Worm (Caenorhabditis elegans): ENCODE measurements around the gene ilkp-1.
A peak's percentile ranks its signal among the peaks of the same experiment; 100 is the strongest.

Gene ilkp-1

DNA sequence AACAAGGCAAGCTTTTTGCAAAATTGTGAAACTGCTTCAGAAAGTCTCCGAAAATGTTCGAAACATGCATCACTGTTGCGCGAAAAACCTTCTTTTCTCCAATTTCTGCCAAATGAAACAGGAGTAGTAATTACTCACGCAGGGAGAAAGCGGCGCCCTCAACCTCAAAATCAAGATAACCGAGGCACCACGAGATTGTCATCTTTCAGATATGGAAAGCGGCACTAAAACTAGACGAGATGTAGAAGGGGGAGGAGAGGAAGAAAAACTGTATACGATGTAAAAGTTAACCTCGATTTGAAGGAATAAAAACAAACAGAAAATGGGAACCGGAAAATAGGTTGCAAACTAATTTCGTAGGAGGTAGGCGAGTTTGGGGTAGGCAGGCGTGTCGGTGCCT lies 26.5 kb downstream of the ilkp-1 start:
- peak; percentile 8 for TF ChIP-seq blmp-1 (tag; optimal IDR thresholded peaks at IDR 0.05; ENCODE audit: insufficient read depth)
- TF ChIP-seq nhr-23 (tag; optimal IDR thresholded peaks at IDR 0.05): peak; percentile 81
- no peak for TF ChIP-seq ztf-4 (tag; optimal IDR thresholded peaks at IDR 0.05)
- TF ChIP-seq sma-3 (GFP tag; optimal IDR thresholded peaks at IDR 0.05): no peak
- no peak for TF ChIP-seq skn-1 (tag; optimal IDR thresholded peaks at IDR 0.05)
- TF ChIP-seq elt-1 (tag; optimal IDR thresholded peaks at IDR 0.05): peak; percentile 79
- TF ChIP-seq ceh-16 (tag; optimal IDR thresholded peaks at IDR 0.05): peak; percentile 81

DNA sequence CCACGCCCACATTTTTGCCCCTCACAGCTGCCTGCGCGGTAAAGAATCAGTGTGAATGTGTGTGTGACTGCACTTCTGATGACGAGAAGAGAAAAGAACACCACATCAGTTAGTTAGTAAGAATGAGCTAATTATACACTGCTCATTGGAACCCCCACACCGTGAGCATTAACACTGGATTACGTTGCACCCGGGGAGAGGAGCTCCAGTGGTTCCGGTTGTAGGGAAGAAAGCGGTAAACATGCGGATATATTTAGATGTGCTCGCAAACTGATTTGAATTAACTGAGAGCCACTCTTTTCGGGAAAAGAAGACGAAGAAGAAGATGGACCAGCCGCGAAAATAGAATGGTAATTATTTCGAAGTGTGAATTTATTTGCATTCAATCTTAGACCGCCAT lies 36.7 kb downstream of the ilkp-1 start:
- TF ChIP-seq F13H6.1 (tag; optimal IDR thresholded peaks at IDR 0.05) (no peak), unc-39 (tag; optimal IDR thresholded peaks at IDR 0.05) (no peak), zag-1 (tag; optimal IDR thresholded peaks at IDR 0.05) (no peak), mab-5 (tag; optimal IDR thresholded peaks at IDR 0.05) (no peak), C34F6.9 (tag; optimal IDR thresholded peaks at IDR 0.05) (no peak), sma-3 (GFP tag; optimal IDR thresholded peaks at IDR 0.05) (no peak), lsy-2 (tag; optimal IDR thresholded peaks at IDR 0.05) (no peak)

DNA sequence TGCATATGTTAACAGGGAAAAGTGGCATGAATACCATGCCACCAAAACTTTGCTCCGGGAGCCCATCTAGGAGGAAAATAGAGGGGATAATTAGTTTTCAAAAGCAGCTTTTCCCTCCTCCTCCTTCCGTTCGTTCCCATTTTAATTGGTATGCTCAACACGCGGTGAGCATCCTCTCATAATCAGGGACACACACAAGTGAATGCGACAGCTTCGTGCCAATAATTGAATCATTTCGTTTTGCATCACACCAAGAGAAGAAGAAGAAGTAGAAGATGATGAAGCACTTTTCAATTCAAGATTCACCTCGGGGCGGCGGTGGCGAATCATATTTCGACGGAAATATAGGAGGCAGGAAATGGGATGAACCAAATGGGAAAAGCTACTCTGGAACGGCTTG lies 38.1 kb downstream of the ilkp-1 start:
- TF ChIP-seq zag-1 (tag; optimal IDR thresholded peaks at IDR 0.05): no peak
- TF ChIP-seq nhr-21 (tag; optimal IDR thresholded peaks at IDR 0.05): no peak
- no peak for TF ChIP-seq nhr-237 (tag; optimal IDR thresholded peaks at IDR 0.05)
- no peak for TF ChIP-seq lsy-2 (tag; optimal IDR thresholded peaks at IDR 0.05)
- no peak for TF ChIP-seq mdl-1 (tag; optimal IDR thresholded peaks at IDR 0.05)
- no peak for TF ChIP-seq crh-2 (tag; optimal IDR thresholded peaks at IDR 0.05)
- no peak for TF ChIP-seq peb-1 (tag; optimal IDR thresholded peaks at IDR 0.05)
- TF ChIP-seq mab-5 (tag; optimal IDR thresholded peaks at IDR 0.05): no peak
- TF ChIP-seq ztf-4 (tag; optimal IDR thresholded peaks at IDR 0.05): no peak
- TF ChIP-seq lin-39 (tag; optimal IDR thresholded peaks at IDR 0.05): no peak
- TF ChIP-seq unc-55 (GFP tag; optimal IDR thresholded peaks at IDR 0.05): no peak
- TF ChIP-seq unc-62 (GFP tag; optimal IDR thresholded peaks at IDR 0.05): no peak

DNA sequence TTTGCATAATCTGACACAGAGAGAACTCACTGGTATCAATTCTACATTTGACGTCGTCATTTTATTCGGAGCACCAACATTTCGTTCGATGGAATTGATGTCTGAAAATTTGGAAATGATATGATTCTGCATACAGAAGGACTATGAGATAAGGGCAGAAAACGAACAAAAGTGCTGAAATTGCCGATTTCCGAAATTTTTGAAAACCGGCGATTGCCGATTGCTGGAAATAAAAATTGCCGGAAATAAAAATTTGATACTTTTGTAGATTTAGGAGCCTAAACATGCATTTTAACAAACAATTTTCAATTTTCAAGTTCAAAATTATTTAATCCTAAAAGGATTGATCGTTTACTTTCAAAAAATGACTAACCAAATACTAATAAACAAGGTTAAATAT lies 39.3 kb downstream of the ilkp-1 start, which contains the start of gene unc-53:
TSS of gene unc-53 (minus strand) at position 101 of the 400 bp plus-strand sequence.
- TF ChIP-seq gmeb-1 (tag; optimal IDR thresholded peaks at IDR 0.05) (no peak), nhr-23 (tag; optimal IDR thresholded peaks at IDR 0.05) (no peak), egl-27 (tag; optimal IDR thresholded peaks at IDR 0.05) (no peak), nhr-129 (tag; optimal IDR thresholded peaks at IDR 0.05) (no peak), nhr-25 (tag; optimal IDR thresholded peaks at IDR 0.05) (no peak), mab-5 (tag; optimal IDR thresholded peaks at IDR 0.05) (no peak), Y55F3AM.14 (GFP tag; optimal IDR thresholded peaks at IDR 0.05) (no peak), mdl-1 (tag; optimal IDR thresholded peaks at IDR 0.05) (no peak), skn-1 (tag; optimal IDR thresholded peaks at IDR 0.05) (no peak), nhr-6 (tag; optimal IDR thresholded peaks at IDR 0.05) (no peak), sma-3 (GFP tag; optimal IDR thresholded peaks at IDR 0.05) (no peak), lin-39 (tag; optimal IDR thresholded peaks at IDR 0.05) (no peak), zag-1 (tag; optimal IDR thresholded peaks at IDR 0.05) (no peak), elt-3 (tag; optimal IDR thresholded peaks at IDR 0.05) (no peak), nhr-10 (tag; optimal IDR thresholded peaks at IDR 0.05) (no peak)

DNA sequence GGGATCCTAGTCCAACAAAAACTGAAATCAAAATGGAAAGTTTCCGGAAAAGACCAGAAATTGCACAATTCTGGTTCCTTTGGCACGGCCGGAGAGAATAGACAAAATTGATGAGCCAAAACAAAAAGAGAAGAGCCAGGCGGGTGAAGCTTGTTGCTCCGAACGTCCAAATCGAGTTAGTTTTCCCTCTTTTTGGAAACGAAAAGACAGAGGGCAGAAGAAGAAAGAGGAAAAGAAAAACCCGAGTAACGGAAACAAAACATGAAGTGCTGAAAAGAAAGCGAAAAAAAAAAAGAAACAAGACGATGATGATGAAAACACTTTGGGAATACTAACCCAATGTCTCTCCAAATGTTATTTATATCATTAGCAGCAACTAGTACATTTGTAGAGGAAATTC lies 41.5 kb downstream of the ilkp-1 start:
- TF ChIP-seq ceh-16 (tag; optimal IDR thresholded peaks at IDR 0.05) (no peak), nhr-25 (tag; optimal IDR thresholded peaks at IDR 0.05) (no peak), peb-1 (tag; optimal IDR thresholded peaks at IDR 0.05) (no peak), snpc-4 (tag; optimal IDR thresholded peaks at IDR 0.05) (no peak), blmp-1 (tag; optimal IDR thresholded peaks at IDR 0.05; ENCODE audit: insufficient read depth) (no peak), C34F6.9 (tag; optimal IDR thresholded peaks at IDR 0.05) (no peak), Y55F3AM.14 (GFP tag; optimal IDR thresholded peaks at IDR 0.05) (no peak), sem-4 (tag; optimal IDR thresholded peaks at IDR 0.05) (no peak), crh-2 (tag; optimal IDR thresholded peaks at IDR 0.05) (no peak), elt-1 (tag; optimal IDR thresholded peaks at IDR 0.05) (no peak), unc-39 (tag; optimal IDR thresholded peaks at IDR 0.05) (no peak), unc-62 (GFP tag; optimal IDR thresholded peaks at IDR 0.05) (no peak), nhr-129 (tag; optimal IDR thresholded peaks at IDR 0.05) (no peak), sma-9 (GFP tag; optimal IDR thresholded peaks at IDR 0.05) (no peak), sma-9 (tag; optimal IDR thresholded peaks at IDR 0.05) (no peak), alr-1 (tag; optimal IDR thresholded peaks at IDR 0.05) (no peak), aly-2 (tag; optimal IDR thresholded peaks at IDR 0.05) (no peak), mab-5 (tag; optimal IDR thresholded peaks at IDR 0.05) (no peak), lin-39 (tag; optimal IDR thresholded peaks at IDR 0.05) (no peak)
